Fruit fly (Drosophila melanogaster) whole organism, wandering third instar larva: Measurements from ENCODE around the gene dia.

Source experiments
- Abd-B ChIP-seq: fragments of >200 bp; optimal IDR thresholded peaks from 2 replicates; lab custom pipeline; 2017; ENCODE audit warnings: missing biosample characterization, missing genetic modification characterization
- Hnf4 ChIP-seq: fragments of 200-800 bp; sonication (Bioruptor generic); optimal IDR thresholded peaks from 2 replicates; lab custom pipeline; 2016; ENCODE audit warnings: missing biosample characterization, mild to moderate bottlenecking, missing genetic modification characterization
- Hr83 ChIP-seq: fragments of 200-300 bp; sonication (Bioruptor generic); optimal IDR thresholded peaks from 2 replicates; lab custom pipeline; 2016; ENCODE audit warnings: missing biosample characterization, mild to moderate bottlenecking, missing genetic modification characterization, moderate library complexity; ENCODE audit not compliant: poor library complexity, severe bottlenecking
- Jra ChIP-seq: sonication (Bioruptor generic); optimal IDR thresholded peaks from 2 replicates; lab custom pipeline; 2016; ENCODE audit warnings: missing biosample characterization, missing genetic modification characterization
- Mio ChIP-seq: sonication (Bioruptor generic); optimal IDR thresholded peaks from 2 replicates; lab custom pipeline; 2016; ENCODE audit warnings: missing biosample characterization, missing genetic modification characterization
- N ChIP-seq: fragments of >200 bp; optimal IDR thresholded peaks from 2 replicates; lab custom pipeline; 2018; ENCODE audit warnings: missing biosample characterization, missing external identifiers, missing genetic modification characterization
- Vsx2 ChIP-seq: fragments of 200-300, 225-300 bp; sonication (Bioruptor generic); optimal IDR thresholded peaks from 2 replicates; lab custom pipeline; 2018; ENCODE audit warnings: missing biosample characterization, missing genetic modification characterization; ENCODE audit not compliant: partially characterized antibody
- br ChIP-seq: fragments of 200-800 bp; sonication (Bioruptor generic); optimal IDR thresholded peaks from 2 replicates; lab custom pipeline; 2016; ENCODE audit warnings: missing biosample characterization, missing genetic modification characterization
- dl ChIP-seq, 2 experiments: fragments of 175-275, 200-275 bp in 1 of 2; fragments of 200-275 bp in 1 of 2; sonication (Bioruptor generic); optimal IDR thresholded peaks; lab custom pipeline; 2018; ENCODE audit warnings: mild to moderate bottlenecking in 2 of 2, missing biosample characterization in 2 of 2, missing genetic modification characterization in 2 of 2, moderate library complexity in 2 of 2; ENCODE audit not compliant: partially characterized antibody in 2 of 2, insufficient read depth in 1 of 2
- jim ChIP-seq: fragments of 175-275, 200-325 bp; sonication (Bioruptor generic); optimal IDR thresholded peaks from 2 replicates; lab custom pipeline; 2016; ENCODE audit warnings: missing biosample characterization, mild to moderate bottlenecking, missing genetic modification characterization
- lola ChIP-seq: fragments of >200 bp; optimal IDR thresholded peaks from 2 replicates; lab custom pipeline; 2017; ENCODE audit warnings: missing biosample characterization, missing genetic modification characterization

- no peak for TF ChIP-seq Abd-B (GFP tag; lab: Kevin White, UChicago)
- no peak for TF ChIP-seq N
- peak; percentile 40 for TF ChIP-seq Hr83 (GFP tag; lab: Kevin White, UChicago)
- peak; percentile 62 for TF ChIP-seq Hnf4 (GFP tag; lab: Kevin White, UChicago)
- TF ChIP-seq jim = no peak
- no peak for TF ChIP-seq dl (GFP tag; optimal IDR thresholded peaks at IDR 0.05; lab: Kevin White, UChicago; ENCODE audit: insufficient read depth in 1 of 2, partially characterized antibody in 2 of 2)
- TF ChIP-seq Mio (GFP tag; lab: Kevin White, UChicago) = no peak
- no peak for TF ChIP-seq lola
- peak; percentile 49 for TF ChIP-seq Jra (GFP tag; lab: Kevin White, UChicago)
- no peak for TF ChIP-seq Vsx2
- TF ChIP-seq br (GFP tag; lab: Kevin White, UChicago) = peak; percentile 36
Measured at dm6 chr2L:20797515-20797847, 39.5 kb downstream of the dia start, which contains the start of gene CG9328.
